Worm (Caenorhabditis elegans): ENCODE measurements around the gene F34D10.9.
A peak's percentile ranks its signal among the peaks of the same experiment; 100 is the strongest.
"Not testable (repeated sequence)": the region's sequence is repeated elsewhere in the genome, so short reads cannot be mapped to it uniquely, and the experiment has no call there.

The F34D10.9 gene

DNA sequence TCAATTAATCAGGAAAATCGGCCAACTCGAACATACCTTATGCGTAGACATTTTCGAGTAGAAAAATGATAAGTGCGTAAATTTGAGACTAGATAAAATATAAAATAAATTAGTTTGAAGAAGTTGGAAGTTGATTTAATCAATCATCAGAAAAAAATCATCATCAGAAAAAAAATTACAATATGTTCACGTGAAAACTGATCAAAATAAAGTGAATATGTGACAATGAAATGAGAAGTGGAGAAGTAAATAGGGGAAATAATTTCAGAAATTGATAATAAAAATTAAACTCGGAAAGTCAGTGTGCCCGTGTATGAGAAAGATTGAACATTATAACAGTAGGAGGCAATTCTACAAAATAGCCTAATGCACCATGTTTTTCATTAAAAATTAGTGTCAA is at the start of gene F34D10.9:
F34D10.9 (minus strand) TSS at position 101 of the 400 bp plus-strand sequence.
- TF ChIP-seq pax-1 (tag; optimal IDR thresholded peaks at IDR 0.05) (no peak), dve-1 (tag; optimal IDR thresholded peaks at IDR 0.05) (no peak), ahr-1 (tag; optimal IDR thresholded peaks at IDR 0.05) (no peak), C08G9.2 (tag; optimal IDR thresholded peaks at IDR 0.05) (no peak), pat-9 (tag; optimal IDR thresholded peaks at IDR 0.05) (no peak), ama-1 (optimal IDR thresholded peaks at IDR 0.05) (no peak), fax-1 (tag; optimal IDR thresholded peaks at IDR 0.05) (no peak), zip-5 (tag; optimal IDR thresholded peaks at IDR 0.05) (no peak), ceh-24 (tag; optimal IDR thresholded peaks at IDR 0.05) (no peak), nfya-1 (tag; optimal IDR thresholded peaks at IDR 0.05) (no peak), ceh-31 (tag; optimal IDR thresholded peaks at IDR 0.05) (no peak), pqm-1 (tag; optimal IDR thresholded peaks at IDR 0.05) (no peak), ceh-48 (tag; optimal IDR thresholded peaks at IDR 0.05) (no peak), ceh-2 (tag; optimal IDR thresholded peaks at IDR 0.05) (no peak), T23F11.4 (GFP tag; optimal IDR thresholded peaks at IDR 0.05) (no peak), ceh-22 (tag; optimal IDR thresholded peaks at IDR 0.05) (no peak), mec-3 (tag; optimal IDR thresholded peaks at IDR 0.05; ENCODE audit: borderline replicate concordance) (no peak)

DNA sequence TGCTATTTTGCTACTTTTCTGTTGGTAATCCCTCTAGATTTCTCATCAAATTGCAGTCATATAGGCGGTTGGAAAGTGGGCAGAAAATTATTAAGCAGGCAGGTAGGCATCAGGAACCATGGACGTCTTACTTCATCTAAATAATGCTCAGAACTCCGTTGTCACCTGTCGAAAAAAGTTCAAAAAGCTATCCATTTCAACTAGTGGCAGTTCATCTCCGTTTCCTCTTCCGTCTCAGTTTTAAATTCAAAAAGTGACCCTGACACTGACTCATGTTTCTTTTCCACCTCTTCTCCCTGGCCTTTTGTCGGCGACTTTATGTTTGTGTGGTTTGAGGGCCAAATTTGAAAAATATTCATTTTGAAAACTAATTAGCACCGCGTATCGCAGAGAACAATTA is 45.1 kb upstream of the F34D10.9 start:
- TF ChIP-seq ref-2 (tag; optimal IDR thresholded peaks at IDR 0.05), result peak; percentile 4
- no peak for TF ChIP-seq F13H6.1 (tag; optimal IDR thresholded peaks at IDR 0.05)
- no peak for TF ChIP-seq ceh-24 (tag; optimal IDR thresholded peaks at IDR 0.05)

DNA sequence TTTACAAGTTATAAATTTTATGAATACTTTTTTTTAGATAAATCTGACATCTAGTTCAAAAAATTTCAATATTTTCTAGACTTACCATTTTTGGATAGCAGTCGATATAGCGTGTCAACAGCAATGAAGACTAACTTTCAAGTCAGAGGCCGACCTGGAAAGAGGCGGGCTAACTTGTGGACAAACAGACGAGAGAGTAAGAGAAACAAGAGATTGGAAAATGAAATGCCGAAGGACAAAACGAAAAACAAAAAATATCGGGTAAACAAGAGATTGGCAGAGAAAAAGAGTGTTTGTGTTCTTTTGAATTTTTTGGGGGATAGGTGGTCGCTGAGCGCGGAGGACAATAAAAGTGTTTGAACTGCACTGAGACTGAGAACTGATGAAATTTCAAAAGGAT is 43.8 kb upstream of the F34D10.9 start, which contains the start of gene lec-4:
lec-4 (minus strand) TSS at position 154 of the 400 bp plus-strand sequence.
- no peak for TF ChIP-seq odd-2 (tag; optimal IDR thresholded peaks at IDR 0.05)
- no peak for TF ChIP-seq hlh-13 (GFP tag; optimal IDR thresholded peaks at IDR 0.05)
- TF ChIP-seq ttx-3 (tag; optimal IDR thresholded peaks at IDR 0.05), result no peak
- no peak for TF ChIP-seq ets-4 (tag; optimal IDR thresholded peaks at IDR 0.05)

DNA sequence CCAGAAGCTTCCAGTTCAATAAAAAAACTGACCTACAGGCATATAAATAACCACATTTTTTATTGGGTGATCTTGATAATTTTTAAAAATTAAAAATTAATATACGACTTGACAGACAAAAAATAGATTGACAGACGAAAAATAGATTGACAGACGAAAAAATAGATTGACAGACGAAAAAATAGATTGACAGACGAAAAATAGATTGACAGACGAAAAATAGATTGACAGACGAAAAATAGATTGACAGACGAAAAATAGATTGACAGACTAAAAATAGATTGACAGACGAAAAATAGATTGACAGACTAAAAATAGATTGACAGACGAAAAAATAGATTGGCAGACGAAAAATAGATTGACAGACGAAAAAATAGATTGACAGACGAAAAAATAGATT is 41.0 kb upstream of the F34D10.9 start:
- TF ChIP-seq unc-3 (GFP tag; conservative IDR thresholded peaks at IDR 0.05), result peak; percentile 87
- TF ChIP-seq unc-3 (tag; optimal IDR thresholded peaks at IDR 0.05), result not testable (repeated sequence)
- TF ChIP-seq ceh-45 (GFP tag; IDR thresholded peaks at IDR 0.05), result peak; percentile 66
- peak; percentile 28; the same call in 1 of the 2 replicates for TF ChIP-seq sox-2 (GFP tag; IDR thresholded peaks at IDR 0.05)

DNA sequence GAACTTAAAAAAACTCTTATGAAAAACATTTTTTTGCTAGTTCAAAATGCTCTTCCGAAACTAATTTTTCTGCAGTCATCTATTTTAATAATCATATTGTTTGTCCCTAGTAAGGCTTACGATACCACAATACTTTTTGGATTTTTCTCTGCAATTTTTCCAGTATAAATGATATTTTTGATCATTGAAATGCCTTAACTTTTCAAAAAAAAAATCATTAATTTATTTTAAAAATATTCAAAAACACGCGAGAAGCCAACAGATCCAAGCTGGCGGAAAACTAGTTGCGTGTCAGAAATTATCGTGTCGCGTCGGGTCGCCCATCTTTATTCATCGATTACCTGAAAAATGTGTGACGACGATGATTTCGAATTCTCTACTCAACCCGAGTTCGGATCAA is 38.8 kb upstream of the F34D10.9 start, which contains the start of gene gmeb-3:
gmeb-3 (plus strand) TSS at position 301 of the 400 bp plus-strand sequence.
- no peak for TF ChIP-seq pha-4 (tag; optimal IDR thresholded peaks at IDR 0.05)

DNA sequence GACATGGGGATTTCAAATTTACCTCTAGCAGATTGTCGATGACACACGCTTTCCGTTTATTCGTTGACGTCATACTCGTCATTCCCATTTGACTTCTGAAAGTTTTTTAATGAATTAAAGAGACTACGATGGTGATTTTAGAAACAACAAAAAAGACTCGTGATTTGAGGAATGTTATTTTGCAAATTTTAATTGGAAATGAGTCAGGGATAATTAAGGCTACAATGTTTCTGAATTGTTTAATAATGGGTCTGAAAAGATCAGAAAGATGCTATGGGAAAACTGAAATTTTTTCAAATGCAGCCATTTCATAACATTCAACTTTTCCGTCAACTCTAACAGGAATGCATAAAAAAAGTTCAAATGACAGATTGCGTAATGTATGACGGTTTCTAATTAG is 36.0 kb upstream of the F34D10.9 start, which contains the start of gene C44F1.1:
C44F1.1 (minus strand) TSS at position 101 of the 400 bp plus-strand sequence.
- no peak for TF ChIP-seq sox-2 (GFP tag; IDR thresholded peaks at IDR 0.05)
- no peak for TF ChIP-seq nhr-11 (tag; optimal IDR thresholded peaks at IDR 0.05)
- TF ChIP-seq ahr-1 (tag; optimal IDR thresholded peaks at IDR 0.05), result no peak
- TF ChIP-seq ets-4 (tag; optimal IDR thresholded peaks at IDR 0.05), result no peak
- no peak for TF ChIP-seq ztf-16 (tag; optimal IDR thresholded peaks at IDR 0.05)
- no peak for TF ChIP-seq sdc-2 (tag; optimal IDR thresholded peaks at IDR 0.05)
- TF ChIP-seq fkh-6 (tag; optimal IDR thresholded peaks at IDR 0.05), result no peak
- TF ChIP-seq dve-1 (tag; optimal IDR thresholded peaks at IDR 0.05), result no peak
- TF ChIP-seq madf-2 (tag; optimal IDR thresholded peaks at IDR 0.05), result no peak
- TF ChIP-seq ref-2 (tag; optimal IDR thresholded peaks at IDR 0.05), result no peak
- TF ChIP-seq lin-11 (tag; optimal IDR thresholded peaks at IDR 0.05), result no peak
- no peak for TF ChIP-seq ceh-6 (GFP tag; optimal IDR thresholded peaks at IDR 0.05)
- TF ChIP-seq che-1 (tag; optimal IDR thresholded peaks at IDR 0.05), result no peak
- no peak for TF ChIP-seq ceh-48 (tag; optimal IDR thresholded peaks at IDR 0.05)
- no peak for TF ChIP-seq dmd-4 (tag; optimal IDR thresholded peaks at IDR 0.05; ENCODE audit: borderline replicate concordance)
- TF ChIP-seq ceh-19 (GFP tag; optimal IDR thresholded peaks at IDR 0.05), result no peak
- TF ChIP-seq unc-42 (tag; optimal IDR thresholded peaks at IDR 0.05), result no peak

Data from whole organism, late embryonic.